Worm (Caenorhabditis elegans): Measurements from ENCODE around the gene W01C8.5.

Gene W01C8.5

ce11 chrX:5659614-5660013, 37.5 kb downstream of the W01C8.5 start, which contains the start of gene T22B7.22:
TSS of gene T22B7.22 (plus strand) at chrX:5659967.
- TF ChIP-seq flt-1 (GFP tag; IDR thresholded peaks at IDR 0.05) (no peak), ref-1 (GFP tag; conservative IDR thresholded peaks at IDR 0.05) (no peak), tab-1 (GFP tag; IDR thresholded peaks at IDR 0.05) (no peak), ztf-29 (GFP tag; IDR thresholded peaks at IDR 0.05) (no peak), klf-2 (GFP tag; conservative IDR thresholded peaks at IDR 0.05) (no peak), cog-1 (tag; optimal IDR thresholded peaks at IDR 0.05) (no peak), med-1 (GFP tag; optimal IDR thresholded peaks at IDR 0.05; ENCODE audit: insufficient read depth) (no peak), T22C8.4 (GFP tag; IDR thresholded peaks at IDR 0.05) (no peak), ztf-23 (GFP tag; IDR thresholded peaks at IDR 0.05) (no peak)

DNA sequence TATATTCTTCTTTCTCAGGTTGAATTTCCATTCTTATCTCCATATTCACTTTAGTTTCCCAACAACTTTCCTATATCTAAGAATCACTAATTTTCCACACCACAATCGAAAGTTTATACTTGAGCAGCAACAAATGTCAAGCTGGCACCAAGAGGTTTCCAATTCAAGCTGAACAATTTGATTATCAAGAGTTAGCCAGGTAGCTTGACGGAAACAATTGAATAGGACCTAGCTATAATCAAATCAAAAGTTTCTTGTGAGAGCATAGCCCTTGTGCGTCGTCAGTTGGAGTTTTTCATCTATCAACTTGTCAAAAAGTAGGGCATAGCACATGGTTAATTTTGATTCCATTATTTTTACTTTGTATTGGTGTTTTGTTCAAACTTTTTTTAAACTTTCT, 41.5 kb downstream of the W01C8.5 start:
- TF ChIP-seq med-1 (GFP tag; optimal IDR thresholded peaks at IDR 0.05; ENCODE audit: insufficient read depth) (no peak), ztf-23 (GFP tag; IDR thresholded peaks at IDR 0.05) (no peak), ref-1 (GFP tag; conservative IDR thresholded peaks at IDR 0.05) (no peak), ztf-29 (GFP tag; IDR thresholded peaks at IDR 0.05) (no peak), tab-1 (GFP tag; IDR thresholded peaks at IDR 0.05) (no peak), cog-1 (tag; optimal IDR thresholded peaks at IDR 0.05) (no peak), klf-2 (GFP tag; conservative IDR thresholded peaks at IDR 0.05) (no peak), flt-1 (GFP tag; IDR thresholded peaks at IDR 0.05) (no peak), T22C8.4 (GFP tag; IDR thresholded peaks at IDR 0.05) (no peak)

ce11 chrX:5653813-5654212, 43.3 kb downstream of the W01C8.5 start, which contains the start of gene T22B7.7:
TSS of gene T22B7.7 (minus strand) at chrX:5654074.
- TF ChIP-seq tab-1 (GFP tag; IDR thresholded peaks at IDR 0.05) (no peak), ref-1 (GFP tag; conservative IDR thresholded peaks at IDR 0.05) (no peak), klf-2 (GFP tag; conservative IDR thresholded peaks at IDR 0.05) (no peak), cog-1 (tag; optimal IDR thresholded peaks at IDR 0.05) (no peak), T22C8.4 (GFP tag; IDR thresholded peaks at IDR 0.05) (no peak), med-1 (GFP tag; optimal IDR thresholded peaks at IDR 0.05; ENCODE audit: insufficient read depth) (no peak), flt-1 (GFP tag; IDR thresholded peaks at IDR 0.05) (no peak)

DNA sequence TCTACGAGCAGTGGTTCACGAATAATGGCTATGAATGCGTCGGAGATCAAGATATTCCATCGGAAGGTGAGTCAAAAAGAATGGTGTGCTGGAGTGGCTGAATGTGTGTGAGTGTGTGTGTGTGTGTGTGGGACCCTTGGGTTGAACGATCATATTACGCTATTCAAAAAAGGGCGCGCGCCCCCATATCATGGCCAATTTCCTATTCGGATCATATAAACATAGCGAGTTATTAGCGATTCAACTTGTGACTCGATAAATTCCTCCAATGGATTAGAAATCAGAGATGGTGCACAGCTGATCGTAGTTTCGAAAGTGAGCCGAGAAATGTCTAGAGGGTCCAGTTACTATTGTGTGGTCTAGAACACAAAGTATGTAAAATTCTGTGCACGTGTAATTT, 49.2 kb downstream of the W01C8.5 start, which contains the start of gene srv-7:
Gene srv-7 (minus strand): TSS at position 101 of the 400 bp plus-strand sequence.
- TF ChIP-seq T22C8.4 (GFP tag; IDR thresholded peaks at IDR 0.05) (no peak), ref-1 (GFP tag; conservative IDR thresholded peaks at IDR 0.05) (no peak), tab-1 (GFP tag; IDR thresholded peaks at IDR 0.05) (no peak), ztf-29 (GFP tag; IDR thresholded peaks at IDR 0.05) (no peak), flt-1 (GFP tag; IDR thresholded peaks at IDR 0.05) (no peak), klf-2 (GFP tag; conservative IDR thresholded peaks at IDR 0.05) (no peak), ztf-23 (GFP tag; IDR thresholded peaks at IDR 0.05) (no peak), cog-1 (tag; optimal IDR thresholded peaks at IDR 0.05) (no peak), med-1 (GFP tag; optimal IDR thresholded peaks at IDR 0.05; ENCODE audit: insufficient read depth) (no peak)

DNA sequence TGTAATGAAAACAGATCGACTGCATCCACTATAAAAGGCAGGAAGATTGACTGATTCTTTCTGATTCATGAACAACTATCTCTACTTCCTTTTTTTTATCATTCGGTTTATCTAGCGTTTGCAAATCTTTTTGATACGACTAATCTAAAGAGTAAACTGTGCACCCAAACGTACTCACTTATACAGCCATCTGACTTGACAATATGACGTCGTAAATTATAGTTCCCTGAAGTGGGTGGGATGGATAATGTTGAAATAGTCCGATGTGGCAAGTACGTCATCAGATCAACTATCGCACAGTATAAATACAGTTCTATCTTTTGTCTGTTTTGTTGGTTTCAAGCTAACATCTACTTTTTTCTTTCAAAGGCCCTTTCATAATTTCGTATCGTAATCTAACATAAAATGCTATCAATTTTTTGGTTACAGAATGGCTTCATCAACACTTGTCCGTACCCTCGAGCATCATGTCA, 50.1 kb downstream of the W01C8.5 start, which contains the start of gene T22B7.3:
Gene T22B7.3 (plus strand): TSS at position 423 of the 473 bp plus-strand sequence.
- TF ChIP-seq ref-1 (GFP tag; conservative IDR thresholded peaks at IDR 0.05) (no peak), ztf-23 (GFP tag; IDR thresholded peaks at IDR 0.05) (no peak), flt-1 (GFP tag; IDR thresholded peaks at IDR 0.05) (no peak), tab-1 (GFP tag; IDR thresholded peaks at IDR 0.05) (no peak), ztf-29 (GFP tag; IDR thresholded peaks at IDR 0.05) (no peak), cog-1 (tag; optimal IDR thresholded peaks at IDR 0.05) (no peak), med-1 (GFP tag; optimal IDR thresholded peaks at IDR 0.05; ENCODE audit: insufficient read depth) (no peak), T22C8.4 (GFP tag; IDR thresholded peaks at IDR 0.05) (no peak), klf-2 (GFP tag; conservative IDR thresholded peaks at IDR 0.05) (no peak)

ce11 chrX:5645606-5646005, 51.5 kb downstream of the W01C8.5 start:
- TF ChIP-seq ref-1 (GFP tag; conservative IDR thresholded peaks at IDR 0.05) (no peak), cog-1 (tag; optimal IDR thresholded peaks at IDR 0.05) (no peak), flt-1 (GFP tag; IDR thresholded peaks at IDR 0.05) (no peak), ztf-29 (GFP tag; IDR thresholded peaks at IDR 0.05) (no peak), ztf-23 (GFP tag; IDR thresholded peaks at IDR 0.05) (no peak), tab-1 (GFP tag; IDR thresholded peaks at IDR 0.05) (no peak), T22C8.4 (GFP tag; IDR thresholded peaks at IDR 0.05) (no peak)
